Worm (Caenorhabditis elegans) whole organism, young adult: Measurements from ENCODE around the gene rpac-19.

Experiments
- B0336.3 ChIP-seq: fragments of 200-800 bp; sonication (Bioruptor generic); IDR thresholded peaks from 2 replicates; pipeline ENCODE4 v1.3.6; 2022; ENCODE audit warnings: missing genetic modification characterization, missing compliant biosample characterization
- F52B5.7 ChIP-seq: sonication (generic microtip); optimal IDR thresholded peaks from 2 replicates; lab custom pipeline; 2016; ENCODE audit warnings: mild to moderate bottlenecking, missing genetic modification characterization, missing compliant biosample characterization
- athp-1 ChIP-seq: sonication (generic microtip); optimal IDR thresholded peaks from 2 replicates; lab custom pipeline; 2017; ENCODE audit warnings: mild to moderate bottlenecking, missing genetic modification characterization, missing compliant biosample characterization
- ceh-27 ChIP-seq: fragments of 200-800 bp; sonication (Bioruptor generic); optimal IDR thresholded peaks from 2 replicates; lab custom pipeline; 2018; ENCODE audit warnings: mild to moderate bottlenecking, missing genetic modification characterization, moderate library complexity, missing compliant biosample characterization
- dpl-1 ChIP-seq: fragments of 150-350 bp; optimal IDR thresholded peaks from 2 replicates; lab custom pipeline; 2014; ENCODE audit warnings: missing biosample characterization, missing genetic modification reagents, missing genetic modification characterization
- hmg-1.2 ChIP-seq: fragments of 200-800 bp; sonication (Bioruptor generic); IDR thresholded peaks from 2 replicates; pipeline ENCODE4 v1.3.6; 2022; ENCODE audit warnings: missing genetic modification reagents, missing genetic modification characterization, missing compliant biosample characterization
- lin-54 ChIP-seq: fragments of 200-800 bp; sonication (Bioruptor generic); optimal IDR thresholded peaks from 2 replicates; lab custom pipeline; 2018; ENCODE audit warnings: mild to moderate bottlenecking, missing genetic modification characterization, missing compliant biosample characterization
- mel-28 ChIP-seq: sonication (generic microtip); optimal IDR thresholded peaks from 2 replicates; lab custom pipeline; 2016; ENCODE audit warnings: borderline replicate concordance, mild to moderate bottlenecking, missing genetic modification characterization, missing compliant biosample characterization
- repo-1 ChIP-seq: sonication (generic microtip); optimal IDR thresholded peaks from 2 replicates; lab custom pipeline; 2017; ENCODE audit warnings: mild to moderate bottlenecking, missing genetic modification characterization, missing compliant biosample characterization
- sptf-2 ChIP-seq: fragments of 200-800 bp; sonication (Bioruptor generic); optimal IDR thresholded peaks from 2 replicates; lab custom pipeline; 2018; ENCODE audit warnings: mild to moderate bottlenecking, missing genetic modification characterization, missing compliant biosample characterization
- unc-62 ChIP-seq: fragments of 150-350 bp; optimal IDR thresholded peaks from 2 replicates; lab custom pipeline; 2014; ENCODE audit warnings: missing biosample characterization, missing genetic modification reagents, missing genetic modification characterization
- xnd-1 ChIP-seq: sonication (generic microtip); optimal IDR thresholded peaks from 2 replicates; lab custom pipeline; 2016; ENCODE audit warnings: missing genotype, missing genetic modification reagents, missing genetic modification characterization, missing compliant biosample characterization
- ztf-28 ChIP-seq: fragments of 200-800 bp; sonication (Bioruptor generic); IDR thresholded peaks from 2 replicates; pipeline ENCODE4 v1.3.6; 2022; ENCODE audit warnings: missing genetic modification reagents, missing genetic modification characterization, missing compliant biosample characterization

ce11 chrIII:9598168-9598567 is 31.5 kb downstream of the rpac-19 start, which contains the start of gene F58A4.1:
- TF ChIP-seq lin-54 (GFP tag; lab: Kevin White, UChicago): no peak
- no peak for TF ChIP-seq ceh-27
- no peak for TF ChIP-seq repo-1 (tag; lab: Kevin White, UChicago)
- TF ChIP-seq B0336.3 (GFP tag; lab: Robert Waterston, UW): no peak
- no peak for TF ChIP-seq F52B5.7 (tag; lab: Kevin White, UChicago)
- TF ChIP-seq hmg-1.2 (GFP tag; lab: Robert Waterston, UW): no peak
- no peak for TF ChIP-seq mel-28 (tag; lab: Kevin White, UChicago)
- no peak for TF ChIP-seq ztf-28 (GFP tag; lab: Robert Waterston, UW)
- TF ChIP-seq athp-1: no peak
- no peak for TF ChIP-seq unc-62
- TF ChIP-seq sptf-2 (GFP tag; lab: Kevin White, UChicago): no peak
- TF ChIP-seq dpl-1: no peak
- no peak for TF ChIP-seq xnd-1 (tag; lab: Kevin White, UChicago)
